Worm (Caenorhabditis elegans) whole organism, early embryonic: ENCODE measurements around the gene lgg-3.

ENCODE experiments used
- B0310.2 ChIP-seq: sonication (generic microtip); optimal IDR thresholded peaks from 2 replicates; lab custom pipeline; 2016; ENCODE audit warnings: mild to moderate bottlenecking, missing genetic modification characterization, missing compliant biosample characterization
- F13C5.2 ChIP-seq: sonication (generic microtip); optimal IDR thresholded peaks from 2 replicates; lab custom pipeline; 2017; ENCODE audit warnings: mild to moderate bottlenecking, missing genetic modification characterization, inconsistent platforms, missing compliant biosample characterization
- aly-1 ChIP-seq: sonication (generic microtip); optimal IDR thresholded peaks from 2 replicates; lab custom pipeline; 2016; ENCODE audit warnings: missing genetic modification characterization, missing compliant biosample characterization
- ama-1 ChIP-seq: fragments of 150-350 bp; optimal IDR thresholded peaks from 2 replicates; lab custom pipeline; 2014
- ceh-13 ChIP-seq: fragments of 200-800 bp; sonication (Bioruptor generic); optimal IDR thresholded peaks from 2 replicates; lab custom pipeline; 2018; ENCODE audit warnings: mild to moderate bottlenecking, missing genetic modification characterization, missing compliant biosample characterization
- ceh-36 ChIP-seq: sonication (generic microtip); optimal IDR thresholded peaks from 2 replicates; lab custom pipeline; 2016; ENCODE audit warnings: missing genetic modification characterization, inconsistent platforms, missing compliant biosample characterization
- ets-7 ChIP-seq: sonication (generic microtip); optimal IDR thresholded peaks from 2 replicates; lab custom pipeline; 2016; ENCODE audit warnings: missing genotype, missing genetic modification characterization, missing compliant biosample characterization
- flt-1 ChIP-seq: fragments of 200-800 bp; sonication (Bioruptor generic); IDR thresholded peaks from 2 replicates; pipeline ENCODE4 v1.3.6; 2022; ENCODE audit warnings: missing genetic modification characterization, missing compliant biosample characterization
- hmbx-1 ChIP-seq: sonication (generic microtip); optimal IDR thresholded peaks from 2 replicates; lab custom pipeline; 2016; ENCODE audit warnings: mild to moderate bottlenecking, missing genetic modification characterization, missing compliant biosample characterization
- hmg-4 ChIP-seq: fragments of 200-800 bp; sonication (Bioruptor generic); optimal IDR thresholded peaks from 2 replicates; lab custom pipeline; 2018; ENCODE audit warnings: mild to moderate bottlenecking, missing genetic modification characterization, missing compliant biosample characterization
- hnd-1 ChIP-seq: sonication (generic microtip); optimal IDR thresholded peaks from 2 replicates; lab custom pipeline; 2016; ENCODE audit warnings: missing genetic modification characterization, missing compliant biosample characterization
- pes-1 ChIP-seq: fragments of 200-800 bp; sonication (Bioruptor generic); IDR thresholded peaks from 2 replicates; pipeline ENCODE4 v1.3.6; 2022; ENCODE audit warnings: missing genetic modification reagents, missing genetic modification characterization, missing compliant biosample characterization
- scrt-1 ChIP-seq: fragments of 200-800 bp; sonication (Bioruptor generic); IDR thresholded peaks from 2 replicates; pipeline ENCODE4 v1.3.6; 2022; ENCODE audit warnings: missing genetic modification characterization, missing compliant biosample characterization
- sea-1 ChIP-seq: fragments of 200-800 bp; sonication (Bioruptor generic); conservative IDR thresholded peaks from 2 replicates; pipeline ENCODE4 v1.3.6; 2022; ENCODE audit warnings: missing genetic modification characterization, missing compliant biosample characterization
- tbx-11 ChIP-seq: fragments of 200-800 bp; sonication (Bioruptor generic); IDR thresholded peaks from 2 replicates; pipeline ENCODE4 v1.3.6; 2022; ENCODE audit warnings: missing genetic modification characterization, missing compliant biosample characterization
- tbx-37 ChIP-seq: fragments of 200-800 bp; sonication (Bioruptor generic); conservative IDR thresholded peaks from 2 replicates; pipeline ENCODE4 v1.3.6; 2022; ENCODE audit warnings: missing genetic modification reagents, missing genetic modification characterization, missing compliant biosample characterization
- tra-4 ChIP-seq: sonication (generic microtip); optimal IDR thresholded peaks from 2 replicates; lab custom pipeline; 2017; ENCODE audit warnings: missing genetic modification characterization, missing compliant biosample characterization

Gene lgg-3

DNA sequence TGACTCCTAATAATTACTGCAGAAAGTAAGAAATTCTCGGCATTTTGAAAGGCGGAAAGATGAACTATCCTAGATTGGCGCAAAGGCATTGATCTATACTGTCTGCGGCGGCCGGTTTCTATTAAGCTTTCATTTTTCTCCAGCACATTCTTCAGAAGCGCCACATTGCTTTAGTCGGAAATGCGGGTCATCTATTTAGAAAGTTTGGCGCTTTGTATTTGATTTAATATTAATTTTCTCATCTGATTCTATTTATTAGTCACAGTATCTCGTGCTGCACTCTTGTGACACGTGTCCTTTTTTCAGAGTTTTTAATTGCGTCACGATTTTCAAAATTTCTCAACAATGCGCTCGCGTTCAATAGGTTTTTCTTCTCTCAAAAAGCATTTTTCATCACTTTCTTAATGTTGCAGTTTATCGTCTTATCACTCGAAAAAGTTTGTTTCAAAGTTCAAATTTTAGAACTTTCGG, 17.2 kb upstream of the lgg-3 start:
- TF ChIP-seq ets-7 (tag; lab: Kevin White, UChicago) = no peak
- no peak for TF ChIP-seq hmg-4 (GFP tag; lab: Kevin White, UChicago)
- no peak for TF ChIP-seq B0310.2 (tag; lab: Kevin White, UChicago)
- peak; percentile 83 for TF ChIP-seq ama-1 (lab: Kevin White, UChicago)
- peak; percentile 27 for TF ChIP-seq ceh-36 (tag; lab: Kevin White, UChicago)
- no peak for TF ChIP-seq hnd-1 (tag; lab: Kevin White, UChicago)
- TF ChIP-seq aly-1 (tag; lab: Kevin White, UChicago) = no peak
- TF ChIP-seq flt-1 (GFP tag; lab: Robert Waterston, UW) = no peak

DNA sequence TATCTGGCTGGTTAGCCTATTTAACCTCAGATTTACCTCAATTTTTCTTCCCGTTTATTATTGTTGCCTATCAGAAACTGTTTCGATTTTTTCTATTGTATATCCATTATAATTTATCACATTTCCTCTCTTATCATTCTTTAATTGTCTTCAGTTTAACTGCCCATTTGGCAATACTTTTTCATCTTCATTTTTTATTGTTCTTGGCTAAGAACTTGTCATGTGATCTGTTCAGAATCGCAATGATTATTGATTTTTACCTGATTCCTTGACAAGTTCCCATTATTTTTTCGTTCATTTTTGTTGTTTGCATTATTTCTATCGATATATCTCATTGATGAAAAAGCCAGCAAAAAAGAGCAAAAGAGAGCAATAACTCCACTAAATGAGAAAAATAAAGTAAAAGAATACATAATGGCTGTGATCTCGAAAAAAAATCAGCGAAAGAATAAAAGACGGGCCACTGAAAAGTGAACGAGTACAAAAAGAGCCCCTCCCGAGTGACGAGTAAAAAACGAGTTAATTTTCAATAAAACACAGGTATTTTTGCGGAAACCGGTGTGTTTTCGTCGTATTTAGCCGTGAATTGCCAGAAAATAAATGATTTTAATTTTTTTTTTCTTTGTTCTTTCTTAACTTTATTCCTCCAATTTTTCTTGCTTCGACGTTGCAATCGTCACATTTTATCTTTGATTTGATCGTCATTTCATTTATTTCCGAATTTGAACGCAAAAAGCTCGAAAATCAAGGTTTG, 16.6 kb upstream of the lgg-3 start, which contains the start of gene arf-1:
TSS of gene arf-1 (plus strand) at position 657 of the 754 bp plus-strand sequence.
- no peak for TF ChIP-seq tbx-37 (GFP tag; lab: Robert Waterston, UW)
- no peak for TF ChIP-seq scrt-1 (GFP tag; lab: Robert Waterston, UW)
- no peak for TF ChIP-seq ceh-13 (GFP tag; lab: Kevin White, UChicago)
- no peak for TF ChIP-seq tra-4
- TF ChIP-seq F13C5.2 (tag; lab: Kevin White, UChicago) = no peak
- no peak for TF ChIP-seq ets-7 (tag; lab: Kevin White, UChicago)
- TF ChIP-seq aly-1 (tag; lab: Kevin White, UChicago) = no peak

DNA sequence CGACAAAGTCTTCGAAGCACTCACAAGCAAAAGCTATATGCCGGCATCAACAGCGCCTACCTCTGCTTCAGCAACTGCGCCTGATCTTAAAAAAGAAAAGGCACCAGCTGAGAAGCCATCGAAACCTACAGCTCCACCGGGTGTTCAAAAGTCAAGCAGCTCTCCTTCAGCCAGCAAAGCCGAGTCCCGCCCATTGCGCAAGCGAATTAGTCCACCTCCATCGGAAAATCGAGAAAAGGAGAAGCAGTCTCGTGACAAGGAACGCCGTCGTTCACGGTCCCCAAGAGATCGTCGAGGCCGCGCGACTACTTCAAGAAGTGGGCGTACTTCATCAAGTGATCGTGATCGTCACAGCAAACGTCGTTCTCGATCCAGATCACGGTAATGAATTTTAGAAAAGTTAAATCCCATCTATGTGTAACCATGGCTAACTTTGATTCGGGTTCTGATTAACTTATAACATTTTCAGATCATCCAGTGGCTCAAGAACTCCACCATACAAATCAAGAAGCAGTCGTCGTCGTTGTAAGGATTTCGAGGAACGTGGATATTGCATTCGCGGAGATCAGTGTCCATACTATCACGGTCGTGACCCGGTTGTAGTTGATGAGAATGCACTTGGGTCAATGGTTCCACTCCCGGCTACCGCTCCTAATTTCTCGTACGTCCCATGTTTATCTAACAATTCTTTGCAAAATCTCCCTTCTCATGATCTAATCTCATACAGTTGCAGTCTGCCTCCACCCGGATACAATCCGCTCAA, 14.2 kb upstream of the lgg-3 start:
- TF ChIP-seq ceh-13 (GFP tag; lab: Kevin White, UChicago) (no peak), scrt-1 (GFP tag; lab: Robert Waterston, UW) (no peak), pes-1 (GFP tag; lab: Robert Waterston, UW) (no peak)

DNA sequence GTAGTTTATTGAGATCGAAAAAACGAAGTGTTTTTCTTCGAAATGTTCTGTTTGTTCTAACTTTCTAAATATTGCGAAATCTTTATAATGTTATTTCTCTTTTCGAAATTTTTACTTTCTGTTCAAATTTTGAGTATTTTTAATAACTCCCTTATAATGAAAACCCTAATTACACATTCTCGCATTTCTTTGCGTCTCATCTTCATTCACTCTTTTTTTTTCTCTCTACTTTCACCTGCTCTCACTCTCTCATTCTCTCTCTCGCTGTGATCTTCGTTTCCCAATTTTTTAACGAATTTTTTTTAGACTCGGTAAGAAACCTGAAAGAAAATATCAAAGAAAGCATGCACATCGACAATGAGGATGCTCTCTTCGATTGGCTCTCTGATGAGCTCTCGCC, 13.4 kb upstream of the lgg-3 start, which contains the start of gene rbm-26:
TSS of gene rbm-26 (plus strand) at position 301 of the 400 bp plus-strand sequence.
- no peak for TF ChIP-seq ceh-36 (tag; lab: Kevin White, UChicago)
- TF ChIP-seq aly-1 (tag; lab: Kevin White, UChicago) = no peak
- TF ChIP-seq tra-4 = no peak
- TF ChIP-seq ceh-13 (GFP tag; lab: Kevin White, UChicago) = no peak
- TF ChIP-seq F13C5.2 (tag; lab: Kevin White, UChicago) = no peak
- TF ChIP-seq B0310.2 (tag; lab: Kevin White, UChicago) = no peak
- no peak for TF ChIP-seq hmg-4 (GFP tag; lab: Kevin White, UChicago)
- no peak for TF ChIP-seq pes-1 (GFP tag; lab: Robert Waterston, UW)

DNA sequence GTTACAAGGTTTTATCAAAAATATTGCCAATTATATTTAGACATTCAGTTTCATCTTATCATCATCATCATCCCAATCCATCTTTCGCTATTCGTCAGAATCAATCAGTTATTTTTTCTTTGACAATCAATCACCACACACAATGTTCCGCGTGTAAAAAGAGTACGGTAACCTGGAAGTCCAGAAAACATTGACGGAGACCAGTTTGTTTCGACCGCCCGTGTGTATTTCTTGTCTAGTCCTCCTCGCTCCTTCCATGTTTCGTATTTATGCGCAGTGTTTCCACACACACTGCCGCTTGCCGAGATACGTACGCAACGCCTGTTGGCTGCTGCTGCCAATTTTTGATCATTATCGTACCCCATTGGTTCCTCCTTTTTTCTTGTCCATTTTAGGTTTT, 12.9 kb upstream of the lgg-3 start:
- TF ChIP-seq aly-1 (tag; lab: Kevin White, UChicago) (peak; percentile 3), tra-4 (no peak), sea-1 (GFP tag; lab: Robert Waterston, UW) (0 out of 2 replicates have a peak, but pooled peaks have one; percentile 26), ceh-13 (GFP tag; lab: Kevin White, UChicago) (no peak)

DNA sequence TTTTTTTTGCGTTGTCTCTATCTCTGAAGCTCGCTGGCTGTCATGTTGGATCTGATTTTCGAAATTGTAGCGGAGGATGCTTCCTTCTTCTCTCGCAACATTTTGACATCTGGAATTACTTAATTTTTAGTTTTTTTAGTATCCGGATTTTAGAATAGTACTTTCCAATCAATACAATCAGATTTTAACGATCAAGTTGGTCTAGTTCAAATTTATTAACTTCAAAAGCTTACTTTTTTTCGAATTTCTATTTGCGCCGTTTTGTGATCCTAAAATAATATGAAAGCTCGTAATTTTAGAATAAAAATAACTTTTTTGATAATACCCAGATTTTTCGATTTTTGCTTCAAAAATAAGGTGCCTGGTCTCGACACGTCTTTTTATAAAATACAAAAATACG, 12.2 kb upstream of the lgg-3 start, which contains the start of gene B0336.12:
TSS of gene B0336.12 (minus strand) at position 101 of the 400 bp plus-strand sequence.
- TF ChIP-seq tbx-37 (GFP tag; lab: Robert Waterston, UW) (no peak), sea-1 (GFP tag; lab: Robert Waterston, UW) (no peak), hmg-4 (GFP tag; lab: Kevin White, UChicago) (no peak), tbx-11 (GFP tag; lab: Robert Waterston, UW) (no peak), ama-1 (lab: Kevin White, UChicago) (no peak), ets-7 (tag; lab: Kevin White, UChicago) (no peak), aly-1 (tag; lab: Kevin White, UChicago) (no peak)

DNA sequence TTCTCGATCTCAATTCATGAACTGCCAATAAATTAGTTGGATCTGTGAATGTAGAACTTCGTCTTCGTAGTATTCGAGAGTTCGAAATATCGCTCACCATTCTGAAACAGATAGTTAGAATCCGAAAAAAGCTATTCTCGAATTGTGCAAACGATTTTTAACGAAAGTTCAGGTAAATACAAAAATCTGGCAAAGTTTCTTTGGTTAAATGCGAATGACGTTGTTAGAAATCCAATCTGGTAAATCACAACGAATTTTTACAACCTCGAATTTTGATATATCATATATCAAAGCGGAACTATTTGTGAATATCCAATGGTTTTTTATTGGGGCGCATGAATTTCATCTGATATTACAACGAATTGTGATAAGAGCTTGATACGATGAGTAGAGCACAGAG, 11.4 kb upstream of the lgg-3 start, which contains the start of gene hpo-28:
TSS of gene hpo-28 (minus strand) at position 101 of the 400 bp plus-strand sequence.
- TF ChIP-seq hmbx-1 = no peak
- TF ChIP-seq tbx-37 (GFP tag; lab: Robert Waterston, UW) = no peak
- TF ChIP-seq aly-1 (tag; lab: Kevin White, UChicago) = no peak
- no peak for TF ChIP-seq pes-1 (GFP tag; lab: Robert Waterston, UW)
- TF ChIP-seq tra-4 = no peak
- TF ChIP-seq tbx-11 (GFP tag; lab: Robert Waterston, UW) = no peak
- TF ChIP-seq scrt-1 (GFP tag; lab: Robert Waterston, UW) = no peak
- TF ChIP-seq ets-7 (tag; lab: Kevin White, UChicago) = no peak
- no peak for TF ChIP-seq ceh-36 (tag; lab: Kevin White, UChicago)
- no peak for TF ChIP-seq F13C5.2 (tag; lab: Kevin White, UChicago)
- TF ChIP-seq ceh-13 (GFP tag; lab: Kevin White, UChicago) = no peak
- TF ChIP-seq ama-1 (lab: Kevin White, UChicago) = no peak
- no peak for TF ChIP-seq B0310.2 (tag; lab: Kevin White, UChicago)
- no peak for TF ChIP-seq flt-1 (GFP tag; lab: Robert Waterston, UW)
